Worm (Caenorhabditis elegans) whole organism, L1 larva: Measurements from ENCODE around the gene K09B11.4.

Source experiments
- C16A3.4 ChIP-seq: fragments of 150-350 bp; optimal IDR thresholded peaks from 2 replicates; lab custom pipeline; 2014; ENCODE audit warnings: missing biosample characterization, missing genetic modification characterization
- ama-1 ChIP-seq: fragments of 150-350 bp; optimal IDR thresholded peaks from 2 replicates; lab custom pipeline; 2014
- blmp-1 ChIP-seq: fragments of 150-350 bp; optimal IDR thresholded peaks from 2 replicates; lab custom pipeline; 2014; ENCODE audit warnings: missing biosample characterization, missing genetic modification characterization
- ceh-8 ChIP-seq: fragments of 200-800 bp; sonication (Bioruptor generic); optimal IDR thresholded peaks from 2 replicates; lab custom pipeline; 2018; ENCODE audit warnings: mild to moderate bottlenecking, missing genetic modification characterization, moderate library complexity, missing compliant biosample characterization
- ces-1 ChIP-seq: fragments of 150-350 bp; optimal IDR thresholded peaks from 2 replicates; lab custom pipeline; 2014; ENCODE audit warnings: missing biosample characterization, missing genetic modification reagents, missing genetic modification characterization
- egl-13 ChIP-seq: sonication (generic microtip); optimal IDR thresholded peaks from 2 replicates; lab custom pipeline; 2016; ENCODE audit warnings: missing genotype, missing genetic modification reagents, missing genetic modification characterization, missing compliant biosample characterization
- hlh-17 ChIP-seq: fragments of 200-800 bp; sonication (Bioruptor generic); optimal IDR thresholded peaks from 2 replicates; lab custom pipeline; 2018; ENCODE audit warnings: missing genetic modification characterization, mild to moderate bottlenecking, missing compliant biosample characterization, moderate library complexity, borderline replicate concordance
- irx-1 ChIP-seq: sonication (generic microtip); optimal IDR thresholded peaks from 2 replicates; lab custom pipeline; 2016; ENCODE audit warnings: missing genetic modification characterization, missing compliant biosample characterization
- jun-1 ChIP-seq: fragments of 150-350 bp; optimal IDR thresholded peaks from 2 replicates; lab custom pipeline; 2014; ENCODE audit warnings: missing biosample characterization, missing genetic modification reagents, missing genetic modification characterization
- lin-13 ChIP-seq: fragments of 150-350 bp; optimal IDR thresholded peaks from 2 replicates; lab custom pipeline; 2014; ENCODE audit warnings: missing biosample characterization, missing genetic modification reagents, missing genetic modification characterization
- lin-35 ChIP-seq, 2 experiments: fragments of 150-350 bp; optimal IDR thresholded peaks; 2 replicates each; lab custom pipeline; 2014; ENCODE audit warnings: missing biosample characterization in 2 of 2, missing genetic modification characterization in 2 of 2, missing genetic modification reagents in 2 of 2
- mdl-1 ChIP-seq, 2 experiments: fragments of 150-350 bp; optimal IDR thresholded peaks; 2 replicates each; lab custom pipeline; 2014 to 2017; ENCODE audit warnings: missing biosample characterization in 2 of 2, missing genetic modification characterization in 2 of 2, inconsistent platforms in 1 of 2
- mef-2 ChIP-seq: fragments of 150-350 bp; optimal IDR thresholded peaks from 2 replicates; lab custom pipeline; 2014; ENCODE audit warnings: missing biosample characterization, missing genetic modification characterization
- nhr-12 ChIP-seq: sonication (generic microtip); optimal IDR thresholded peaks from 2 replicates; lab custom pipeline; 2017; ENCODE audit warnings: missing biosample characterization, missing genetic modification characterization
- nhr-20 ChIP-seq: sonication (generic microtip); optimal IDR thresholded peaks from 2 replicates; lab custom pipeline; 2016; ENCODE audit warnings: mild to moderate bottlenecking, missing genetic modification characterization, missing compliant biosample characterization
- nhr-237 ChIP-seq: fragments of 150-350 bp; optimal IDR thresholded peaks from 2 replicates; lab custom pipeline; 2014; ENCODE audit warnings: missing biosample characterization, missing genetic modification characterization
- nhr-28 ChIP-seq: fragments of 150-350 bp; optimal IDR thresholded peaks from 2 replicates; lab custom pipeline; 2014; ENCODE audit warnings: missing biosample characterization, missing genetic modification characterization
- nhr-71 ChIP-seq: sonication (generic microtip); optimal IDR thresholded peaks from 2 replicates; lab custom pipeline; 2016; ENCODE audit warnings: mild to moderate bottlenecking, missing genetic modification characterization, moderate library complexity, missing compliant biosample characterization
- nhr-76 ChIP-seq: sonication (generic microtip); optimal IDR thresholded peaks from 2 replicates; lab custom pipeline; 2017; ENCODE audit warnings: missing biosample characterization, missing genetic modification characterization
- nhr-84 ChIP-seq: sonication (generic microtip); optimal IDR thresholded peaks from 2 replicates; lab custom pipeline; 2017; ENCODE audit warnings: missing biosample characterization, missing genetic modification characterization
- nhr-85 ChIP-seq: sonication (generic microtip); peaks from one replicate; lab custom pipeline; 2016; ENCODE audit warnings: missing genetic modification characterization, inconsistent platforms, missing compliant biosample characterization
- nhr-90 ChIP-seq: sonication (generic microtip); optimal IDR thresholded peaks from 2 replicates; lab custom pipeline; 2016; ENCODE audit warnings: mild to moderate bottlenecking, missing genetic modification characterization, missing compliant biosample characterization; ENCODE audit not compliant: poor library complexity
- pag-3 ChIP-seq: sonication (generic microtip); optimal IDR thresholded peaks from 2 replicates; lab custom pipeline; 2017; ENCODE audit warnings: missing genetic modification characterization, mild to moderate bottlenecking, missing compliant biosample characterization, antibody characterized with exemption, borderline replicate concordance; ENCODE audit not compliant: insufficient read depth
- pax-3 ChIP-seq: fragments of 200-800 bp; sonication (Bioruptor generic); optimal IDR thresholded peaks from 2 replicates; lab custom pipeline; 2018; ENCODE audit warnings: mild to moderate bottlenecking, missing genetic modification characterization, moderate library complexity, missing compliant biosample characterization
- rnt-1 ChIP-seq: sonication (generic microtip); optimal IDR thresholded peaks from 2 replicates; lab custom pipeline; 2016; ENCODE audit warnings: mild to moderate bottlenecking, missing genetic modification characterization, moderate library complexity, missing compliant biosample characterization
- skn-1 ChIP-seq: fragments of 150-350 bp; optimal IDR thresholded peaks from 2 replicates; lab custom pipeline; 2014; ENCODE audit warnings: missing biosample characterization, missing genetic modification characterization
- snpc-4 ChIP-seq: fragments of 150-350 bp; optimal IDR thresholded peaks from 2 replicates; lab custom pipeline; 2014; ENCODE audit warnings: missing biosample characterization, missing genetic modification characterization
- sox-4 ChIP-seq: sonication (generic microtip); optimal IDR thresholded peaks from 2 replicates; lab custom pipeline; 2016; ENCODE audit warnings: missing genetic modification characterization, missing compliant biosample characterization
- sup-37 ChIP-seq: fragments of 200-800 bp; sonication (Bioruptor generic); optimal IDR thresholded peaks from 2 replicates; lab custom pipeline; 2018; ENCODE audit warnings: mild to moderate bottlenecking, missing genetic modification characterization, missing compliant biosample characterization
- tlp-1 ChIP-seq: fragments of 150-350 bp; optimal IDR thresholded peaks from 2 replicates; lab custom pipeline; 2014; ENCODE audit warnings: missing biosample characterization, missing genetic modification characterization
- unc-62 ChIP-seq: fragments of 150-350 bp; optimal IDR thresholded peaks from 2 replicates; lab custom pipeline; 2014; ENCODE audit warnings: missing biosample characterization, missing genetic modification reagents, missing genetic modification characterization
- unc-98 ChIP-seq: fragments of 200-800 bp; sonication (Bioruptor generic); IDR thresholded peaks from 2 replicates; pipeline ENCODE4 v1.3.6; 2022; ENCODE audit warnings: missing genetic modification characterization, missing compliant biosample characterization
- vab-15 ChIP-seq: sonication (generic microtip); optimal IDR thresholded peaks from 2 replicates; lab custom pipeline; 2017; ENCODE audit warnings: missing genotype, mild to moderate bottlenecking, missing genetic modification characterization, missing compliant biosample characterization
- ztf-4 ChIP-seq: fragments of 150-350 bp; optimal IDR thresholded peaks from 2 replicates; lab custom pipeline; 2014; ENCODE audit warnings: missing biosample characterization, missing genetic modification characterization

The K09B11.4 gene

DNA sequence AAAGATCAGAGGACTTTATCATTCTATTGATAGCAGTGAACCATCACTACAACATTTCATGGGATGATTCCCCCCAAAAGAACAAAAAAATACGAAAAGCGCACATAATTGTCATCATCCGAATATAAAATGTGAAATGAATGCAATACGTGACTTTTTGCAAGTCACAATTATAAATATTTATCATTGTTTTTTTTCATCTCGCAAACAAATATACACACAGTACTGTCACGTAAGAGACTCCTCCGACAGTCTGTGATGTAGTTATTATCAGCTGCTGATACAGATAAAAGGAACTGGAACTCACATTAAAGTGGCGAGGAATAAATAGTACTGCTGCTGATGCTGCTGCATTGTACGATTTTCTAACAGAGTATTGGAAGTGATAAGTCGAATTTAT, 33.0 kb upstream of the K09B11.4 start (continued):
- TF ChIP-seq pax-3 (tag; lab: Kevin White, UChicago) (no peak), vab-15 (tag; lab: Kevin White, UChicago) (no peak), nhr-84 (tag; lab: Kevin White, UChicago) (no peak), nhr-12 (no peak), C16A3.4 (no peak), snpc-4 (tag; lab: Kevin White, UChicago) (no peak), nhr-71 (tag; lab: Kevin White, UChicago) (peak; percentile 27), nhr-28 (tag; lab: Kevin White, UChicago) (no peak), ama-1 (lab: Kevin White, UChicago) (no peak), nhr-85 (no peak), nhr-20 (peak; percentile 18), lin-35 (GFP tag; optimal IDR thresholded peaks at IDR 0.05; lab: Kevin White, UChicago) (peak in 1 of 2 experiments; percentile 5), ceh-8 (GFP tag; lab: Kevin White, UChicago) (no peak), jun-1 (tag; lab: Kevin White, UChicago) (no peak), sup-37 (no peak), mdl-1 (tag; optimal IDR thresholded peaks at IDR 0.05; lab: Kevin White, UChicago) (no peak), mef-2 (tag; lab: Kevin White, UChicago) (no peak), rnt-1 (tag; lab: Kevin White, UChicago) (no peak), pag-3 (tag; lab: Kevin White, UChicago) (no peak), skn-1 (no peak), blmp-1 (no peak), tlp-1 (tag; lab: Kevin White, UChicago) (no peak), irx-1 (no peak), ztf-4 (tag; lab: Kevin White, UChicago) (no peak)

DNA sequence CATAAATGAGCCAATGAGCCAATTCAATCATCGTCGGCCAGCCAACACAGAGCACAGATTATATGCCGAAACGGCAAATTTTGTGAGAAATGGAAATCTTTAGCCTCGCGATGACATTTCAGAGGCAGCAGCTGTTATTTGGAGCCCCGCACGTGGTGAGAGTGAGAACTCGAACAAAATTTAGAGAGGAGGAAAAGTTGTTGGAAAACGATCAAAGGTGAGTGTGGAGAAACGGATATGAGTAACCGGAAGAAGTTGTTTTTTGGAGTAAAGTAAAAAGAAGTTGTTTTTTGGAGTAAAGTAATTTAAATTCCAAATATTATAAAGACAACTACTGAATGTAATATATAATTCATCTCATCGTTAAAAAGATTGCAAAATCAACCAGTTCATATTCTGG, 30.6 kb upstream of the K09B11.4 start, which contains the start of gene Y62E10A.13:
Gene Y62E10A.13 (minus strand): TSS at position 326 of the 400 bp plus-strand sequence.
- no peak for TF ChIP-seq nhr-76 (tag; lab: Kevin White, UChicago)
- no peak for TF ChIP-seq sox-4 (tag; lab: Kevin White, UChicago)
- peak in 1 of 2 experiments; percentile 17 for TF ChIP-seq mdl-1 (tag; optimal IDR thresholded peaks at IDR 0.05; lab: Kevin White, UChicago)
- no peak for TF ChIP-seq ces-1 (GFP tag; lab: Kevin White, UChicago)
- TF ChIP-seq lin-13 = no peak
- TF ChIP-seq hlh-17 (GFP tag; lab: Kevin White, UChicago) = no peak
- no peak for TF ChIP-seq egl-13 (tag; lab: Kevin White, UChicago)
- no peak for TF ChIP-seq nhr-28 (tag; lab: Kevin White, UChicago)
- TF ChIP-seq unc-98 (GFP tag; lab: Robert Waterston, UW) = no peak

DNA sequence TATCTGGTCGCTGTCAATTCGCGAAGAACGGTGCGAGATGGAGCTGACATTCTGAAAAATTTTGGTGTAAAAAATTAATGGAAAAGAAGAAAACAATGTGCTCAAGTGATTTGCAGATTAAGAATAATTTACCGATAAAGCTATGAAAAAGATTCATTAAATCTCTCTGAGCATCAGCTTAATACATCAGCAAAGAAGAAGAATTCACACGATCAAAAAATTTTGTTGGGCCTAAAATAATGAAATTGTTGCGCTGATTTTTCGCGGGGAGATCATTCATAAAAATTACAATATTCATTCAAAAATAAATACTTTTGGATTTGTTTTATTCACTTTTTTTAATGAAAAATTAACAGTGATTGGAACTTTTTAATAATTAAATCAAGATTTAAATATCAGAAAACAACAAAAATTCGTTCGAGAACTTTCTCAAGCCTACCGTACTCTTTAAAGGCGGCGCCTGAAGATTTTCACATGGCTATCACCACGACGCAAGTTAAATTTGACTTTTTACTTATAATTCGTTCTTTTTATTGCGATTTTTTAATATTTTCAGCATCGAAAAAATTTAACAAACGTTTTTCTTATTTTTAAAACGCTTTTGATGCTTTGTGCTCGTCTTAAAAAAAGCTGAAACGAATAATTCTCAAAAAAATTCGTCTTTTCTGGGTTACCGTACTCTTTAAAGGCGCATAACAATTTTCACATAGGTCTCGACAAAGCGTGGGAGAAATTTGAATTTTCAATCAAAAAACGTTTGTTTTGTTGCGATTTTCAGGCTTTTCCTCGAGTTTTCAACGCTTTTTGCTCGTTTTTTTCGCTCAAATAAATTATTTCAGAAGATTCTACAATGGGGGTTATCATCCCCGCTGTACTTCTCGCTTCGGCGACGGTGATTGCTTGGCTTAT, 28.6 kb upstream of the K09B11.4 start, which contains the start of the genes memi-2 and cyp-31A5:
Gene memi-2 (minus strand): TSS at position 51 of the 909 bp plus-strand sequence.
Gene cyp-31A5 (plus strand): TSS at position 834 of the 909 bp plus-strand sequence.
- TF ChIP-seq unc-98 (GFP tag; lab: Robert Waterston, UW) (no peak), nhr-76 (tag; lab: Kevin White, UChicago) (no peak), nhr-90 (tag; lab: Kevin White, UChicago) (no peak), ces-1 (GFP tag; lab: Kevin White, UChicago) (no peak), lin-13 (no peak)
- TF ChIP-seq, all 84 proteins: peak for 0

DNA sequence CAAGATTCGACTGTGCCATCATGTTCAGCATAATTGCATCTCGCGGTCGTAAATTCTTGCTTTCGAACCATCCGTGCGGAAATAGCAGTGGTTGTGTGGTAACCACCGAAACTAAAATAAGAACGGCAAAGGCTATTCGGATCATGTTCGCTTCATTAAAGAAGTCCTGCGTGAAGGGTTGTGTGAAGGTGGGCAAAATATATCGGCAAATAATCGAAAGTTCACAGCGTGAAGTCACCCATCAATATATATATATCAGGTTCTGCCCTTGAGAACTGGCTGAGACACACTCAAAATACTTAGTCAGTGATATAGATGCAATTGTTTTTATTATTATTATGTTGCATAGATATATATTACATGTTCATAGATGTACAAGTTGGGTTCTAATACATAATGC, 21.3 kb upstream of the K09B11.4 start, which contains the start of gene Y62E10A.19:
Gene Y62E10A.19 (minus strand): TSS at position 289 of the 400 bp plus-strand sequence.
- TF ChIP-seq blmp-1 = peak; percentile 80
- no peak for TF ChIP-seq nhr-237
- no peak for TF ChIP-seq unc-62
